Worm (Caenorhabditis elegans) whole organism, L4 larva: Measurements from ENCODE around the gene F36G3.2.

Experiments used
- lsy-2 ChIP-seq, 2 experiments: fragments of 150-350 bp in 1 of 2; sonication (generic microtip) in 1 of 2; optimal IDR thresholded peaks; 2 replicates each; lab custom pipeline; 2014 to 2017; ENCODE audit warnings: missing biosample characterization in 2 of 2, missing genetic modification characterization in 2 of 2
- mxl-2 ChIP-seq: fragments of 200-800 bp; sonication (Bioruptor generic); conservative IDR thresholded peaks from 2 replicates; pipeline ENCODE4 v1.3.6; 2022; ENCODE audit warnings: missing genetic modification reagents, missing genetic modification characterization, missing compliant biosample characterization
- pha-4 ChIP-seq, 2 experiments: fragments of 150-350 bp in 1 of 2; fragments of 200-800 bp in 1 of 2; sonication (Bioruptor generic) in 1 of 2; IDR thresholded peaks in 1 of 2; optimal IDR thresholded peaks in 1 of 2; 2 replicates each; pipeline versions ENCODE4 v1.3.6 to Lab custom; 2014 to 2022; ENCODE audit warnings: missing genetic modification characterization in 2 of 2, missing genetic modification reagents in 2 of 2, missing biosample characterization in 1 of 2, missing compliant biosample characterization in 1 of 2
- zag-1 ChIP-seq: fragments of 150-350 bp; optimal IDR thresholded peaks from 2 replicates; lab custom pipeline; 2014; ENCODE audit warnings: missing biosample characterization, missing genetic modification characterization

DNA sequence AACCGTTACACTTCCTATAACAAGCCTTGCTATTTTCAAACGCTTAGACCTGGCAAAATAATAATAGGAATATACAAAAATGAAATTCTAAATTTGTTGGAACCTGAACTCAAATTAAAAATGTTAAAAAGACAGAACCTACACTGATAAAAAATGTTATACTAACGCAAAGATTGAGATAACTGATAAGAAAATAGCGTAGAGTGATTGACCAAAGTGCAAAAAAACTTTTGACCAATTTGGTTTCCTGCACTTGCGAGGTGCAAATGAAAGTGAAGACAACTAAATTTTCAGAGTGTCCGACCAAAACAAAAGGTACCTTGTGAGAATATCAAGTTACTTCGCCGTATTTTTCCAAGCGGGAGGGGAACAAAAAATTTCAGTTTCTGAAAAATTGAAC is 1.5 kb upstream of the F36G3.2 start:
- TF ChIP-seq pha-4 (GFP tag; IDR thresholded peaks at IDR 0.05; lab: Robert Waterston, UW), result no peak
- TF ChIP-seq pha-4 (tag; optimal IDR thresholded peaks at IDR 0.05; lab: Kevin White, UChicago), result no peak
- TF ChIP-seq zag-1, result no peak
- TF ChIP-seq mxl-2 (GFP tag; lab: Robert Waterston, UW), result no peak
- no peak for TF ChIP-seq lsy-2 (tag; optimal IDR thresholded peaks at IDR 0.05; lab: Kevin White, UChicago)
